Fruit fly (Drosophila melanogaster): ENCODE measurements around the gene eag.

Gene eag

DNA sequence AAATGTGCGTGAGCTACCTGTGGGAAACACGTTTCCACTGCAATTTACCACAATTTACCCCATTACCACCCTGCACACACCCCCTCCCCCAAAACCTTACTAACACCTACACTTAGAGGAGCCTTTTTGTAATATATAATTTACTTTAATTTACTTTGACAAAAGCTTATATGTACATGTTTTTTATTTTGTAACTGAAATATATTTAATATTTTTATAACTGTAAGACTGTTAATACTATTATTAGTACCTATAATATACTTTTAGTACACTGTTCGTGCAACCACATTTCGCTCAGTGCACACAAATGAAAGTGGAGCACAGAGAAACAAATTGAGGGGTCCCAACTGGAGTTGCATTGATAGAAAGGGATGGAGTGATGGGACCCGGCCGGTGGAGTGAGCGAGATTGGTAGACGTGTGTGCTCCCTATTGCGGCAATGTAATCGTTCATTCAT, 65.8 kb downstream of the eag start (continued):
- TF ChIP-seq CG42726 (GFP tag; IDR thresholded peaks at IDR 0.05; ENCODE audit: partially characterized antibody) (no peak), twi (tag; optimal IDR thresholded peaks at IDR 0.05) (peak; percentile 72), CG4730 (GFP tag; IDR thresholded peaks at IDR 0.05) (peak; percentile 68), Hmr (GFP tag; optimal IDR thresholded peaks at IDR 0.05) (peak; percentile 57), CG7372 (GFP tag; IDR thresholded peaks at IDR 0.05) (peak; percentile 44; the same call in 1 of the 2 replicates), gcm (GFP tag; optimal IDR thresholded peaks at IDR 0.05) (peak; percentile 92), nerfin-1 (tag; optimal IDR thresholded peaks at IDR 0.05) (peak; percentile 86), wdn (GFP tag; IDR thresholded peaks at IDR 0.05) (no peak), Lpt (GFP tag; optimal IDR thresholded peaks at IDR 0.05) (no peak), ro (GFP tag; IDR thresholded peaks at IDR 0.05) (peak; percentile 70), CG43689 (GFP tag; IDR thresholded peaks at IDR 0.05) (no peak), Ssrp (tag; optimal IDR thresholded peaks at IDR 0.05) (peak; percentile 92), mirr (GFP tag; optimal IDR thresholded peaks at IDR 0.05) (no peak), MTF-1 (GFP tag; optimal IDR thresholded peaks at IDR 0.05; ENCODE audit: borderline replicate concordance) (peak; percentile 68), hth (optimal IDR thresholded peaks at IDR 0.05) (no peak), ind (GFP tag; optimal IDR thresholded peaks at IDR 0.05) (peak; percentile 69), ato (GFP tag; IDR thresholded peaks at IDR 0.05; ENCODE audit: partially characterized antibody) (no peak), odd (GFP tag; optimal IDR thresholded peaks at IDR 0.05) (no peak), Lhr (GFP tag; optimal IDR thresholded peaks at IDR 0.05) (peak; percentile 66), CG3407 (GFP tag; optimal IDR thresholded peaks at IDR 0.05) (peak; percentile 78), oc (tag; optimal IDR thresholded peaks at IDR 0.05) (peak; percentile 88), corto (GFP tag; optimal IDR thresholded peaks at IDR 0.05) (peak; percentile 40), CoRest (tag; optimal IDR thresholded peaks at IDR 0.05) (peak; percentile 91), CG17802 (tag; optimal IDR thresholded peaks at IDR 0.05) (peak; percentile 67), Trl (optimal IDR thresholded peaks at IDR 0.05) (no peak), Trl (GFP tag; optimal IDR thresholded peaks at IDR 0.05) (no peak), Gug (GFP tag; IDR thresholded peaks at IDR 0.05) (peak; percentile 44; the same call in 2 of the 4 replicates), CG4424 (GFP tag; optimal IDR thresholded peaks at IDR 0.05) (peak; percentile 86), CG16863 (GFP tag; optimal IDR thresholded peaks at IDR 0.05) (peak; percentile 0), E2f1 (GFP tag; IDR thresholded peaks at IDR 0.05) (peak; percentile 60), CG11695 (GFP tag; IDR thresholded peaks at IDR 0.05) (peak; percentile 61; the same call in 2 of the 3 replicates), dmrt11E (tag; optimal IDR thresholded peaks at IDR 0.05) (peak; percentile 96), CG30431 (GFP tag; optimal IDR thresholded peaks at IDR 0.05) (peak; percentile 44), CG6654 (GFP tag; optimal IDR thresholded peaks at IDR 0.05) (peak; percentile 40), CG9817 (tag; optimal IDR thresholded peaks at IDR 0.05) (peak; percentile 62), Ets65A (GFP tag) (no peak), D (optimal IDR thresholded peaks at IDR 0.05) (no peak), D (GFP tag; optimal IDR thresholded peaks at IDR 0.05) (peak; percentile 93), Spps (tag; optimal IDR thresholded peaks at IDR 0.05) (peak; percentile 90), fu2 (GFP tag; optimal IDR thresholded peaks at IDR 0.05) (no peak), CG10462 (GFP tag; optimal IDR thresholded peaks at IDR 0.05) (peak; percentile 40), wek (GFP tag; optimal IDR thresholded peaks at IDR 0.05) (no peak), CG18599 (GFP tag; optimal IDR thresholded peaks at IDR 0.05) (peak; percentile 83), tin (GFP tag; optimal IDR thresholded peaks at IDR 0.05) (peak; percentile 78), lmd (GFP tag; IDR thresholded peaks at IDR 0.05) (peak; percentile 75), CG1529 (GFP tag; optimal IDR thresholded peaks at IDR 0.05) (peak; percentile 77), amos (GFP tag; IDR thresholded peaks at IDR 0.05; ENCODE audit: partially characterized antibody) (no peak), CG11696 (GFP tag; IDR thresholded peaks at IDR 0.05) (peak; percentile 48; the same call in 1 of the 2 replicates), Usf (GFP tag; optimal IDR thresholded peaks at IDR 0.05) (peak; percentile 44), CG10979 (tag; optimal IDR thresholded peaks at IDR 0.05) (peak; percentile 96), ken (GFP tag; IDR thresholded peaks at IDR 0.05) (peak; percentile 81)
